Worm (Caenorhabditis elegans) whole organism, L4 larva: ENCODE results near the gene pcp-2.
A peak's percentile ranks its signal among the peaks of the same experiment; 100 is the strongest.

ENCODE experiments used
- D1046.2 ChIP-seq: fragments of 200-800 bp; sonication (Bioruptor generic); IDR thresholded peaks from 2 replicates; pipeline ENCODE4 v1.3.6; 2022; ENCODE audit warnings: missing genetic modification characterization, missing compliant biosample characterization
- F10B5.3 ChIP-seq: sonication (generic microtip); optimal IDR thresholded peaks from 2 replicates; lab custom pipeline; 2016; ENCODE audit warnings: mild to moderate bottlenecking, missing genetic modification characterization, missing compliant biosample characterization
- F26F4.8 ChIP-seq: fragments of 200-800 bp; sonication (Bioruptor generic); conservative IDR thresholded peaks from 2 replicates; pipeline ENCODE4 v1.3.6; 2022; ENCODE audit warnings: missing genetic modification characterization, missing compliant biosample characterization
- T20F7.1 ChIP-seq: fragments of 200-800 bp; sonication (Bioruptor generic); optimal IDR thresholded peaks from 2 replicates; lab custom pipeline; 2018; ENCODE audit warnings: mild to moderate bottlenecking, missing genetic modification characterization, missing compliant biosample characterization
- Y105C5A.15 ChIP-seq: fragments of 200-800 bp; sonication (Bioruptor generic); IDR thresholded peaks from 2 replicates; pipeline ENCODE4 v1.3.6; 2022; ENCODE audit warnings: missing genetic modification characterization, missing compliant biosample characterization
- Y48G9A.11 ChIP-seq: fragments of 200-800 bp; sonication (Bioruptor generic); IDR thresholded peaks from 2 replicates; pipeline ENCODE4 v1.3.6; 2022; ENCODE audit warnings: missing genetic modification reagents, missing genetic modification characterization, missing compliant biosample characterization
- Y75B8A.6 ChIP-seq: fragments of 200-800 bp; sonication (Bioruptor generic); IDR thresholded peaks from 2 replicates; pipeline ENCODE4 v1.3.6; 2022; ENCODE audit warnings: missing genetic modification reagents, missing genetic modification characterization, missing compliant biosample characterization
- aly-2 ChIP-seq: sonication (generic microtip); optimal IDR thresholded peaks from 2 replicates; lab custom pipeline; 2018; ENCODE audit warnings: missing biosample characterization, missing genetic modification characterization
- ama-1 ChIP-seq: fragments of 150-350 bp; optimal IDR thresholded peaks from 2 replicates; lab custom pipeline; 2014; ENCODE audit warnings: inconsistent platforms, mixed read lengths
- ceh-20 ChIP-seq: fragments of 200-800 bp; sonication (Bioruptor generic); IDR thresholded peaks from 2 replicates; pipeline ENCODE4 v1.3.6; 2022; ENCODE audit warnings: missing genetic modification reagents, missing genetic modification characterization, missing compliant biosample characterization
- ceh-44 ChIP-seq: fragments of 200-800 bp; sonication (Bioruptor generic); IDR thresholded peaks from 2 replicates; pipeline ENCODE4 v1.3.6; 2022; ENCODE audit warnings: missing genetic modification reagents, missing genetic modification characterization, missing compliant biosample characterization
- ctbp-1 ChIP-seq: fragments of 200-800 bp; sonication (Bioruptor generic); IDR thresholded peaks from 2 replicates; pipeline ENCODE4 v1.3.6; 2022; ENCODE audit warnings: missing genetic modification reagents, missing genetic modification characterization, missing compliant biosample characterization
- daf-16 ChIP-seq, 3 experiments: sonication (generic microtip); optimal IDR thresholded peaks; 2 replicates each; lab custom pipeline; 2016 to 2017; ENCODE audit warnings: missing genetic modification characterization in 3 of 3, missing genetic modification reagents in 3 of 3, mild to moderate bottlenecking in 2 of 3, missing compliant biosample characterization in 2 of 3, missing biosample characterization in 1 of 3, moderate library complexity in 1 of 3
- daf-8 ChIP-seq: fragments of 200-800 bp; sonication (Bioruptor generic); IDR thresholded peaks from 2 replicates; pipeline ENCODE4 v1.3.6; 2022; ENCODE audit warnings: missing genetic modification characterization, missing compliant biosample characterization
- dmd-6 ChIP-seq: fragments of 200-800 bp; sonication (Bioruptor generic); IDR thresholded peaks from 2 replicates; pipeline ENCODE4 v1.3.6; 2022; ENCODE audit warnings: missing genetic modification reagents, missing genetic modification characterization, missing compliant biosample characterization
- dpl-1 ChIP-seq: fragments of 150-350 bp; optimal IDR thresholded peaks from 2 replicates; lab custom pipeline; 2014; ENCODE audit warnings: missing biosample characterization, missing genetic modification reagents, missing genetic modification characterization
- duxl-1 ChIP-seq: sonication (generic microtip); optimal IDR thresholded peaks from 2 replicates; lab custom pipeline; 2016; ENCODE audit warnings: mild to moderate bottlenecking, missing genetic modification characterization, moderate library complexity, missing compliant biosample characterization; ENCODE audit not compliant: poor library complexity
- dve-1 ChIP-seq: sonication (generic microtip); optimal IDR thresholded peaks from 2 replicates; lab custom pipeline; 2017; ENCODE audit warnings: antibody characterized with exemption, mild to moderate bottlenecking, missing genetic modification characterization, missing compliant biosample characterization; ENCODE audit not compliant: insufficient read depth
- fkh-10 ChIP-seq: fragments of 150-350 bp; optimal IDR thresholded peaks from 2 replicates; lab custom pipeline; 2014; ENCODE audit warnings: missing biosample characterization, missing genetic modification reagents, missing genetic modification characterization
- fos-1 ChIP-seq: fragments of 150-350 bp; optimal IDR thresholded peaks from 2 replicates; lab custom pipeline; 2014; ENCODE audit warnings: missing biosample characterization, missing genetic modification characterization
- gei-8 ChIP-seq: fragments of 200-800 bp; sonication (Bioruptor generic); optimal IDR thresholded peaks from 2 replicates; lab custom pipeline; 2018; ENCODE audit warnings: mild to moderate bottlenecking, missing genetic modification characterization, missing compliant biosample characterization
- hlh-11 ChIP-seq: fragments of 200-800 bp; sonication (Bioruptor generic); optimal IDR thresholded peaks from 2 replicates; lab custom pipeline; 2018; ENCODE audit warnings: mild to moderate bottlenecking, missing genetic modification characterization, missing compliant biosample characterization
- hmg-1.1 ChIP-seq: fragments of 200-800 bp; sonication (Bioruptor generic); IDR thresholded peaks from 2 replicates; pipeline ENCODE4 v1.3.6; 2022; ENCODE audit warnings: missing genetic modification reagents, missing genetic modification characterization, missing compliant biosample characterization
- lin-13 ChIP-seq: fragments of 150-350 bp; optimal IDR thresholded peaks from 2 replicates; lab custom pipeline; 2014; ENCODE audit warnings: missing biosample characterization, missing genetic modification reagents, missing genetic modification characterization
- lin-39 ChIP-seq: fragments of 150-350 bp; optimal IDR thresholded peaks from 2 replicates; lab custom pipeline; 2014; ENCODE audit warnings: missing biosample characterization, missing genetic modification reagents, missing genetic modification characterization
- lir-3 ChIP-seq: sonication (generic microtip); optimal IDR thresholded peaks from 2 replicates; lab custom pipeline; 2016; ENCODE audit warnings: mild to moderate bottlenecking, missing genetic modification characterization, missing compliant biosample characterization
- madf-9 ChIP-seq: fragments of 200-800 bp; sonication (Bioruptor generic); conservative IDR thresholded peaks from 2 replicates; pipeline ENCODE4 v1.3.6; 2022; ENCODE audit warnings: missing genetic modification reagents, missing genetic modification characterization, missing compliant biosample characterization
- mdl-1 ChIP-seq, 2 experiments: fragments of 150-350 bp in 1 of 2; sonication (generic microtip) in 1 of 2; optimal IDR thresholded peaks; 2 replicates each; lab custom pipeline; 2014 to 2017; ENCODE audit warnings: missing biosample characterization in 2 of 2, missing genetic modification characterization in 2 of 2
- mes-2 ChIP-seq: sonication (generic microtip); optimal IDR thresholded peaks from 2 replicates; lab custom pipeline; 2016; ENCODE audit warnings: missing genotype, mild to moderate bottlenecking, missing genetic modification characterization, missing compliant biosample characterization; ENCODE audit not compliant: poor library complexity, severe bottlenecking
- mxl-3 ChIP-seq: fragments of 200-800 bp; sonication (Bioruptor generic); optimal IDR thresholded peaks from 2 replicates; lab custom pipeline; 2018; ENCODE audit warnings: mild to moderate bottlenecking, missing genetic modification characterization, missing compliant biosample characterization
- nhr-10 ChIP-seq: fragments of 150-350 bp; optimal IDR thresholded peaks from 2 replicates; lab custom pipeline; 2014; ENCODE audit warnings: missing biosample characterization, missing genetic modification characterization
- nhr-102 ChIP-seq: sonication (generic microtip); optimal IDR thresholded peaks from 2 replicates; lab custom pipeline; 2016; ENCODE audit warnings: mild to moderate bottlenecking, missing genetic modification characterization, moderate library complexity, missing compliant biosample characterization
- nhr-28 ChIP-seq: fragments of 150-350 bp; optimal IDR thresholded peaks from 2 replicates; lab custom pipeline; 2014; ENCODE audit warnings: missing biosample characterization, missing genetic modification characterization
- nhr-41 ChIP-seq: fragments of 200-800 bp; sonication (Bioruptor generic); IDR thresholded peaks from 2 replicates; pipeline ENCODE4 v1.3.6; 2022; ENCODE audit warnings: missing genetic modification reagents, missing genetic modification characterization, missing compliant biosample characterization
- nhr-48 ChIP-seq: sonication (generic microtip); optimal IDR thresholded peaks from 2 replicates; lab custom pipeline; 2016; ENCODE audit warnings: mild to moderate bottlenecking, missing genetic modification characterization, missing compliant biosample characterization
- nhr-6 ChIP-seq: fragments of 150-350 bp; optimal IDR thresholded peaks from 2 replicates; lab custom pipeline; 2014; ENCODE audit warnings: missing biosample characterization, missing genetic modification characterization
- nhr-76 ChIP-seq: fragments of 150-350 bp; optimal IDR thresholded peaks from 2 replicates; lab custom pipeline; 2014; ENCODE audit warnings: missing biosample characterization, missing genetic modification characterization
- pqm-1 ChIP-seq: sonication (generic microtip); optimal IDR thresholded peaks from 2 replicates; lab custom pipeline; 2017; ENCODE audit warnings: missing biosample characterization, missing genetic modification characterization
- rbr-2 ChIP-seq: sonication (generic microtip); optimal IDR thresholded peaks from 2 replicates; lab custom pipeline; 2016; ENCODE audit warnings: missing genotype, missing genetic modification characterization, missing compliant biosample characterization
- sdz-12 ChIP-seq: fragments of 200-800 bp; sonication (Bioruptor generic); optimal IDR thresholded peaks from 2 replicates; lab custom pipeline; 2018; ENCODE audit warnings: mild to moderate bottlenecking, missing genetic modification characterization, missing compliant biosample characterization
- spr-3 ChIP-seq: fragments of 200-800 bp; sonication (Bioruptor generic); optimal IDR thresholded peaks from 2 replicates; lab custom pipeline; 2018; ENCODE audit warnings: mild to moderate bottlenecking, missing genetic modification characterization, missing compliant biosample characterization
- tra-1 ChIP-seq: fragments of 200-800 bp; sonication (Bioruptor generic); IDR thresholded peaks from 2 replicates; pipeline ENCODE4 v1.3.6; 2022; ENCODE audit warnings: missing genetic modification reagents, missing genetic modification characterization, missing compliant biosample characterization
- unc-39 ChIP-seq: sonication (generic microtip); optimal IDR thresholded peaks from 2 replicates; lab custom pipeline; 2017; ENCODE audit warnings: missing biosample characterization, missing genetic modification characterization
- unc-62 ChIP-seq, 3 experiments: fragments of 150-350 bp in 1 of 3; sonication (generic microtip); optimal IDR thresholded peaks in 2 of 3; peaks in 1 of 3; 1 replicate in 1 of 3; 2 replicates in 2 of 3; lab custom pipeline; 2014 to 2017; ENCODE audit warnings: missing biosample characterization in 3 of 3, missing genetic modification characterization in 3 of 3, missing genetic modification reagents in 3 of 3, missing genotype in 1 of 3
- vab-7 ChIP-seq: fragments of 200-800 bp; sonication (Bioruptor generic); IDR thresholded peaks from 2 replicates; pipeline ENCODE4 v1.3.6; 2022; ENCODE audit warnings: missing genetic modification reagents, missing genetic modification characterization, missing compliant biosample characterization
- zfp-3 ChIP-seq: fragments of 200-800 bp; sonication (Bioruptor generic); conservative IDR thresholded peaks from 2 replicates; pipeline ENCODE4 v1.3.6; 2022; ENCODE audit warnings: missing genetic modification reagents, missing genetic modification characterization, missing compliant biosample characterization
- zip-11 ChIP-seq: fragments of 200-800 bp; sonication (Bioruptor generic); IDR thresholded peaks from 2 replicates; pipeline ENCODE4 v1.3.6; 2022; ENCODE audit warnings: missing genetic modification characterization, missing compliant biosample characterization

The pcp-2 gene

ce11 chrIV:9116452-9116851, 48.5 kb downstream of the pcp-2 start:
- no peak for TF ChIP-seq lin-13 (GFP tag; lab: Kevin White, UChicago)
- TF ChIP-seq zfp-3: no peak
- no peak for TF ChIP-seq daf-16 (GFP tag; optimal IDR thresholded peaks at IDR 0.05; lab: Kevin White, UChicago)
- peak; percentile 38 for TF ChIP-seq daf-16 (tag; optimal IDR thresholded peaks at IDR 0.05; lab: Kevin White, UChicago)
- peak; percentile 29 for TF ChIP-seq hlh-11 (tag; lab: Kevin White, UChicago)
- peak; percentile 80 for TF ChIP-seq nhr-28
- TF ChIP-seq ama-1 (lab: Kevin White, UChicago): no peak
- peak; percentile 54 for TF ChIP-seq dve-1
- TF ChIP-seq mxl-3 (GFP tag; lab: Kevin White, UChicago): peak; percentile 10
- peak; percentile 73 for TF ChIP-seq pqm-1 (tag; lab: Kevin White, UChicago)
- no peak for TF ChIP-seq hmg-1.1 (GFP tag; lab: Robert Waterston, UW)
- TF ChIP-seq unc-62 (GFP tag; optimal IDR thresholded peaks at IDR 0.05 in 1 of 2; lab: Kevin White, UChicago): no peak
- TF ChIP-seq unc-62 (tag; optimal IDR thresholded peaks at IDR 0.05; lab: Kevin White, UChicago): no peak

ce11 chrIV:9114078-9114477, 50.8 kb downstream of the pcp-2 start:
- TF ChIP-seq dve-1 (peak; percentile 13), nhr-6 (tag; lab: Kevin White, UChicago) (peak; percentile 57), gei-8 (GFP tag; lab: Kevin White, UChicago) (no peak)

ce11 chrIV:9112019-9112418, 52.9 kb downstream of the pcp-2 start:
- TF ChIP-seq lir-3 (tag; lab: Kevin White, UChicago): no peak
- TF ChIP-seq D1046.2: no peak
- TF ChIP-seq nhr-10 (tag; lab: Kevin White, UChicago): no peak
- TF ChIP-seq Y105C5A.15: no peak
- TF ChIP-seq Y75B8A.6 (GFP tag; lab: Robert Waterston, UW): no peak
- no peak for TF ChIP-seq unc-62 (GFP tag; optimal IDR thresholded peaks at IDR 0.05 in 1 of 2; lab: Kevin White, UChicago)
- TF ChIP-seq unc-62 (tag; optimal IDR thresholded peaks at IDR 0.05; lab: Kevin White, UChicago): no peak
- peak; percentile 70 for TF ChIP-seq dmd-6 (GFP tag; lab: Robert Waterston, UW)
- no peak for TF ChIP-seq aly-2 (tag; lab: Kevin White, UChicago)
- TF ChIP-seq nhr-28: peak; percentile 80
- no peak for TF ChIP-seq ceh-44
- TF ChIP-seq T20F7.1 (GFP tag; lab: Kevin White, UChicago): no peak
- no peak for TF ChIP-seq daf-8
- TF ChIP-seq zip-11 (GFP tag; lab: Robert Waterston, UW): no peak
- TF ChIP-seq spr-3: no peak
- no peak for TF ChIP-seq vab-7 (GFP tag; lab: Robert Waterston, UW)
- no peak for TF ChIP-seq nhr-76 (tag; lab: Kevin White, UChicago)
- TF ChIP-seq hmg-1.1 (GFP tag; lab: Robert Waterston, UW): no peak
- peak; percentile 57 for TF ChIP-seq dve-1
- no peak for TF ChIP-seq Y48G9A.11
- no peak for TF ChIP-seq ctbp-1 (GFP tag; lab: Robert Waterston, UW)
- no peak for TF ChIP-seq tra-1
- no peak for TF ChIP-seq unc-39 (tag; lab: Kevin White, UChicago)
- no peak for TF ChIP-seq madf-9
- TF ChIP-seq sdz-12 (GFP tag; lab: Kevin White, UChicago): no peak
- TF ChIP-seq nhr-41 (GFP tag; lab: Robert Waterston, UW): no peak
- TF ChIP-seq dpl-1 (GFP tag; lab: Kevin White, UChicago): peak; percentile 15
- no peak for TF ChIP-seq lin-39
- no peak for TF ChIP-seq rbr-2 (tag; lab: Kevin White, UChicago)
- TF ChIP-seq mes-2 (tag; lab: Kevin White, UChicago): no peak
- no peak for TF ChIP-seq mdl-1 (tag; optimal IDR thresholded peaks at IDR 0.05; lab: Kevin White, UChicago)
- TF ChIP-seq ceh-20 (GFP tag; lab: Robert Waterston, UW): no peak
- no peak for TF ChIP-seq F10B5.3
- no peak for TF ChIP-seq nhr-102 (tag; lab: Kevin White, UChicago)
- TF ChIP-seq duxl-1: no peak
- TF ChIP-seq lin-13 (GFP tag; lab: Kevin White, UChicago): no peak
- no peak for TF ChIP-seq F26F4.8 (GFP tag; lab: Robert Waterston, UW)
- TF ChIP-seq nhr-48: no peak
- TF ChIP-seq fkh-10 (GFP tag; lab: Kevin White, UChicago): no peak
- no peak for TF ChIP-seq fos-1 (tag; lab: Kevin White, UChicago)
